Worm (Caenorhabditis elegans) whole organism, L1 larva: ENCODE results near the gene srlf-13.

ENCODE experiments used
- lin-13 ChIP-seq: fragments of 150-350 bp; optimal IDR thresholded peaks from 2 replicates; lab custom pipeline; 2014; ENCODE audit warnings: missing biosample characterization, missing genetic modification reagents, missing genetic modification characterization
- lsy-2 ChIP-seq, 2 experiments: fragments of 150-350 bp; optimal IDR thresholded peaks; 2 replicates each; lab custom pipeline; 2014; ENCODE audit warnings: missing biosample characterization in 2 of 2, missing genetic modification characterization in 2 of 2
- ztf-11 ChIP-seq, 2 experiments: sonication (generic microtip); optimal IDR thresholded peaks; 2 replicates each; lab custom pipeline; 2016 to 2017; ENCODE audit warnings: missing genetic modification characterization in 2 of 2, missing biosample characterization in 1 of 2, missing compliant biosample characterization in 1 of 2

ce11 chrIV:10876844-10877243 lies 19.6 kb downstream of the srlf-13 start, which contains the start of gene fipr-14:
- TF ChIP-seq lsy-2 (tag; optimal IDR thresholded peaks at IDR 0.05; lab: Kevin White, UChicago) (no peak), ztf-11 (tag; optimal IDR thresholded peaks at IDR 0.05; lab: Kevin White, UChicago) (no peak), lin-13 (GFP tag; lab: Kevin White, UChicago) (no peak)
